Worm (Caenorhabditis elegans): ENCODE data around the gene M01F1.8.

DNA sequence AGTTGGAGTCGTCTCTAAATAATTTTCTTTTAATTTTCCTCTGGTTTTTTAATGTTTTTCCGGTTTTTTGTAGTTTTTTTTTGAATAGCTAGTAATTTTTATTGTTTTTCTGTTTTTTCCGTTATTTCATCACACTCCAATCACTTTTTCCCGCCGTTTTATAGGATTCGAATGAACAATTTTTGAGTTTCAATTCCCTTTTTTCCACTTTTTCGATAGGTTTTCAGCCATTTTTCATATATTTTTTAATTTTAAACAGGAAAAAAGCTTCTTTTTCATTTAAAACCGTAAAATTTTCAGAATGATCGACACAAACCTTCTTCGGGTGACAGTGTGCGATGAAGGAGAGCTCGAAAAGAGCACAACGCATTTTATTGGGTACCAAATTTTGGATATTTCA is 40.9 kb downstream of the M01F1.8 start, which contains the start of gene pph-6:
- TF ChIP-seq flt-1 (GFP tag; IDR thresholded peaks at IDR 0.05) (no peak), ztf-23 (GFP tag; IDR thresholded peaks at IDR 0.05) (no peak), med-1 (GFP tag; optimal IDR thresholded peaks at IDR 0.05; ENCODE audit: insufficient read depth) (no peak), tab-1 (GFP tag; IDR thresholded peaks at IDR 0.05) (no peak), ztf-29 (GFP tag; IDR thresholded peaks at IDR 0.05) (no peak), T22C8.4 (GFP tag; IDR thresholded peaks at IDR 0.05) (no peak)

Measured in whole organism, midembryonic.